Fruit fly (Drosophila melanogaster) whole organism, prepupa: ENCODE measurements around the gene RhoGAP18B.

Experiments
- Blimp-1 ChIP-seq: fragments of 200-800 bp; sonication (Bioruptor generic); optimal IDR thresholded peaks from 3 replicates; lab custom pipeline; 2017; ENCODE audit warnings: missing biosample characterization, missing genetic modification characterization, mild to moderate bottlenecking, moderate library complexity, missing genetic modification reagents
- CG10631 ChIP-seq: fragments of 200-800 bp; sonication (Bioruptor generic); optimal IDR thresholded peaks from 2 replicates; lab custom pipeline; 2016; ENCODE audit warnings: missing biosample characterization, missing genetic modification characterization
- CG10669 ChIP-seq: fragments of 200-800 bp; sonication (Bioruptor generic); optimal IDR thresholded peaks from 3 replicates; lab custom pipeline; 2018; ENCODE audit warnings: missing biosample characterization, mild to moderate bottlenecking, missing genetic modification characterization, moderate library complexity
- CG11762 ChIP-seq: fragments of 200-800 bp; sonication (Bioruptor generic); optimal IDR thresholded peaks from 3 replicates; lab custom pipeline; 2016; ENCODE audit warnings: missing biosample characterization, missing genetic modification characterization; ENCODE audit not compliant: insufficient read depth
- CG11902 ChIP-seq: fragments of 200-800 bp; sonication (Bioruptor generic); optimal IDR thresholded peaks from 3 replicates; lab custom pipeline; 2016; ENCODE audit warnings: missing biosample characterization, missing genetic modification characterization
- CG15336 ChIP-seq: fragments of 200-800 bp; sonication (Bioruptor generic); IDR thresholded peaks from 2 replicates; pipeline ENCODE4 v1.3.6; 2022; ENCODE audit warnings: missing biosample characterization, missing genetic modification characterization
- CG1621 ChIP-seq: fragments of 200-800 bp; sonication (Bioruptor generic); optimal IDR thresholded peaks from 3 replicates; lab custom pipeline; 2018; ENCODE audit warnings: missing biosample characterization, mild to moderate bottlenecking, missing genetic modification characterization
- CG16779 ChIP-seq: fragments of 200-800 bp; sonication (Bioruptor generic); optimal IDR thresholded peaks from 3 replicates; lab custom pipeline; 2017; ENCODE audit warnings: missing biosample characterization, mild to moderate bottlenecking, missing genetic modification characterization
- CG3032 ChIP-seq: fragments of 200-800 bp; optimal IDR thresholded peaks from 2 replicates; lab custom pipeline; 2019; ENCODE audit warnings: missing biosample characterization, mild to moderate bottlenecking, missing genetic modification characterization, moderate library complexity
- CG31627 ChIP-seq: fragments of 200-800 bp; sonication (Bioruptor generic); optimal IDR thresholded peaks from 3 replicates; lab custom pipeline; 2016; ENCODE audit warnings: missing biosample characterization, missing genetic modification characterization
- CG32006 ChIP-seq: fragments of 200-800 bp; sonication (Bioruptor generic); optimal IDR thresholded peaks from 3 replicates; lab custom pipeline; 2017; ENCODE audit warnings: missing biosample characterization, mild to moderate bottlenecking, missing genetic modification characterization
- CG34406 ChIP-seq: fragments of 200-800 bp; sonication (Bioruptor generic); optimal IDR thresholded peaks from 3 replicates; lab custom pipeline; 2016; ENCODE audit warnings: missing biosample characterization, missing genetic modification characterization
- CG3919 ChIP-seq: fragments of 200-800 bp; sonication (Bioruptor generic); optimal IDR thresholded peaks from 3 replicates; lab custom pipeline; 2016; ENCODE audit warnings: missing biosample characterization, missing genetic modification characterization
- CG4318 ChIP-seq: fragments of 200-800 bp; sonication (Bioruptor generic); optimal IDR thresholded peaks from 3 replicates; lab custom pipeline; 2017; ENCODE audit warnings: missing biosample characterization, mild to moderate bottlenecking, missing genetic modification characterization
- CG6163 ChIP-seq: fragments of 200-800 bp; sonication (Bioruptor generic); IDR thresholded peaks from 3 replicates; pipeline ENCODE4 v1.3.6; 2022; ENCODE audit warnings: missing biosample characterization, missing genetic modification characterization
- CG6276 ChIP-seq: fragments of 200-800 bp; sonication (Bioruptor generic); optimal IDR thresholded peaks from 2 replicates; lab custom pipeline; 2017; ENCODE audit warnings: missing biosample characterization, mild to moderate bottlenecking, missing genetic modification characterization
- CG6792 ChIP-seq: fragments of 200-800 bp; sonication (Bioruptor generic); optimal IDR thresholded peaks from 3 replicates; lab custom pipeline; 2016; ENCODE audit warnings: missing biosample characterization, missing genetic modification characterization
- CG6854 ChIP-seq: fragments of 200-800 bp; sonication (Bioruptor generic); optimal IDR thresholded peaks from 2 replicates; lab custom pipeline; 2017; ENCODE audit warnings: missing biosample characterization, mild to moderate bottlenecking, missing genetic modification characterization
- CG7368 ChIP-seq: fragments of 200-800 bp; sonication (Bioruptor generic); optimal IDR thresholded peaks from 3 replicates; lab custom pipeline; 2016; ENCODE audit warnings: missing biosample characterization, missing genetic modification characterization
- CG8319 ChIP-seq: fragments of 200-800 bp; sonication (Bioruptor generic); optimal IDR thresholded peaks from 3 replicates; lab custom pipeline; 2016; ENCODE audit warnings: missing biosample characterization, missing genetic modification characterization
- CG8632 ChIP-seq: fragments of 200-800 bp; sonication (Bioruptor generic); optimal IDR thresholded peaks from 3 replicates; lab custom pipeline; 2016; ENCODE audit warnings: missing biosample characterization, missing genetic modification characterization
- CG9139 ChIP-seq: fragments of 200-800 bp; sonication (Bioruptor generic); optimal IDR thresholded peaks from 3 replicates; lab custom pipeline; 2017; ENCODE audit warnings: missing biosample characterization, mild to moderate bottlenecking, missing genetic modification characterization
- Eip75B ChIP-seq: fragments of 200-800 bp; sonication (Bioruptor generic); optimal IDR thresholded peaks from 3 replicates; lab custom pipeline; 2016; ENCODE audit warnings: missing biosample characterization, missing genetic modification characterization
- Eip78C ChIP-seq: fragments of 200-800 bp; sonication (Bioruptor generic); peaks from one replicate; lab custom pipeline; 2016; ENCODE audit warnings: missing biosample characterization, missing genetic modification characterization
- Eip93F ChIP-seq: fragments of 200-800 bp; sonication (Bioruptor generic); optimal IDR thresholded peaks from 2 replicates; lab custom pipeline; 2016; ENCODE audit warnings: missing biosample characterization, mild to moderate bottlenecking, missing genetic modification characterization
- Ets21C ChIP-seq: fragments of 200-800 bp; sonication (Bioruptor generic); optimal IDR thresholded peaks from 3 replicates; lab custom pipeline; 2016; ENCODE audit warnings: missing biosample characterization, missing genetic modification characterization
- Gug ChIP-seq: fragments of 200-800 bp; sonication (Bioruptor generic); IDR thresholded peaks from 2 replicates; pipeline ENCODE4 v1.3.6; 2022; ENCODE audit warnings: missing biosample characterization, missing genetic modification characterization
- Hr4 ChIP-seq: fragments of 200-800 bp; sonication (Bioruptor generic); optimal IDR thresholded peaks from 3 replicates; lab custom pipeline; 2016; ENCODE audit warnings: missing biosample characterization, missing genetic modification characterization
- Lpt ChIP-seq: fragments of 200-800 bp; sonication (Bioruptor generic); optimal IDR thresholded peaks from 3 replicates; lab custom pipeline; 2016; ENCODE audit warnings: missing biosample characterization, missing genetic modification characterization
- OdsH ChIP-seq: fragments of 200-800 bp; sonication (Bioruptor generic); optimal IDR thresholded peaks from 3 replicates; lab custom pipeline; 2016; ENCODE audit warnings: missing biosample characterization, missing genetic modification characterization
- Smox ChIP-seq: fragments of 200-800 bp; sonication (Bioruptor generic); optimal IDR thresholded peaks from 3 replicates; lab custom pipeline; 2016; ENCODE audit warnings: missing biosample characterization, missing genetic modification characterization
- Sox102F ChIP-seq: fragments of 200-800 bp; sonication (Bioruptor generic); optimal IDR thresholded peaks from 2 replicates; lab custom pipeline; 2016; ENCODE audit warnings: missing biosample characterization, mild to moderate bottlenecking, missing genetic modification characterization
- Sox15 ChIP-seq: fragments of 200-800 bp; sonication (Bioruptor generic); optimal IDR thresholded peaks from 3 replicates; lab custom pipeline; 2016; ENCODE audit warnings: missing biosample characterization, missing genetic modification characterization
- acj6 ChIP-seq: fragments of 200-800 bp; sonication (Bioruptor generic); optimal IDR thresholded peaks from 3 replicates; lab custom pipeline; 2016; ENCODE audit warnings: missing biosample characterization, missing genetic modification characterization
- cyc ChIP-seq: fragments of 200-800 bp; sonication (Bioruptor generic); optimal IDR thresholded peaks from 3 replicates; lab custom pipeline; 2016; ENCODE audit warnings: missing biosample characterization, missing genetic modification characterization
- dac ChIP-seq: fragments of 200-800 bp; sonication (Bioruptor generic); optimal IDR thresholded peaks from 2 replicates; lab custom pipeline; 2017; ENCODE audit warnings: missing biosample characterization, mild to moderate bottlenecking, missing genetic modification characterization
- dsx ChIP-seq: fragments of 200-800 bp; optimal IDR thresholded peaks from 3 replicates; lab custom pipeline; 2019; ENCODE audit warnings: missing biosample characterization, mild to moderate bottlenecking, missing genetic modification characterization, moderate library complexity; ENCODE audit not compliant: poor library complexity, severe bottlenecking
- eg ChIP-seq: fragments of 200-800 bp; sonication (Bioruptor generic); IDR thresholded peaks from 3 replicates; pipeline ENCODE4 v1.3.6; 2022; ENCODE audit warnings: missing biosample characterization, missing genetic modification characterization
- esn ChIP-seq: fragments of 200-800 bp; sonication (Bioruptor generic); optimal IDR thresholded peaks from 2 replicates; lab custom pipeline; 2016; ENCODE audit warnings: missing biosample characterization, mild to moderate bottlenecking, missing genetic modification characterization, moderate library complexity
- lz ChIP-seq: fragments of 200-800 bp; sonication (Bioruptor generic); optimal IDR thresholded peaks from 3 replicates; lab custom pipeline; 2016; ENCODE audit warnings: missing biosample characterization, missing genetic modification characterization
- pdm3 ChIP-seq: fragments of 200-800 bp; sonication (Bioruptor generic); optimal IDR thresholded peaks from 3 replicates; lab custom pipeline; 2016; ENCODE audit warnings: missing biosample characterization, missing genetic modification characterization
- salr ChIP-seq, 2 experiments: fragments of 200-800 bp; sonication (Bioruptor generic); optimal IDR thresholded peaks; 3 replicates each; lab custom pipeline; 2016 to 2018; ENCODE audit warnings: missing biosample characterization in 2 of 2, missing genetic modification characterization in 2 of 2, mild to moderate bottlenecking in 1 of 2
- spab ChIP-seq: fragments of 200-800 bp; sonication (Bioruptor generic); optimal IDR thresholded peaks from 2 replicates; lab custom pipeline; 2017; ENCODE audit warnings: missing biosample characterization, mild to moderate bottlenecking, missing genetic modification characterization, missing genetic modification reagents
- ss ChIP-seq, 2 experiments: fragments of 200-800 bp; sonication (Bioruptor generic); optimal IDR thresholded peaks; 2 replicates in 1 of 2; 3 replicates in 1 of 2; lab custom pipeline; 2017 to 2018; ENCODE audit warnings: mild to moderate bottlenecking in 2 of 2, missing biosample characterization in 2 of 2, missing genetic modification characterization in 2 of 2, moderate library complexity in 1 of 2
- svp ChIP-seq: fragments of 200-800 bp; sonication (Bioruptor generic); peaks from one replicate; lab custom pipeline; 2016; ENCODE audit warnings: missing biosample characterization, missing genetic modification characterization
- topi ChIP-seq: fragments of 200-800 bp; sonication (Bioruptor generic); optimal IDR thresholded peaks from 3 replicates; lab custom pipeline; 2016; ENCODE audit warnings: missing biosample characterization, missing genetic modification characterization
- vri ChIP-seq: fragments of 200-800 bp; sonication (Bioruptor generic); optimal IDR thresholded peaks from 3 replicates; lab custom pipeline; 2016; ENCODE audit warnings: missing biosample characterization, mild to moderate bottlenecking, missing genetic modification characterization

The RhoGAP18B gene

dm6 chrX:19146421-19146952, 20.4 kb downstream of the RhoGAP18B start (continued):
- TF ChIP-seq CG34406 (GFP tag; lab: Kevin White, UChicago) = no peak
- TF ChIP-seq CG11902 = no peak
- TF ChIP-seq CG4318 (GFP tag; lab: Kevin White, UChicago) = peak; percentile 58
- TF ChIP-seq CG11762 (GFP tag; lab: Kevin White, UChicago) = peak; percentile 15
- TF ChIP-seq Hr4 = peak; percentile 58
- no peak for TF ChIP-seq vri (GFP tag; lab: Kevin White, UChicago)
- TF ChIP-seq CG31627 (GFP tag; lab: Kevin White, UChicago) = peak; percentile 20
- peak; percentile 29 for TF ChIP-seq dsx (GFP tag; lab: Kevin White, UChicago)

- TF ChIP-seq salr (GFP tag; optimal IDR thresholded peaks at IDR 0.05; lab: Kevin White, UChicago) (peak; percentile 24 to 66), Sox102F (GFP tag; lab: Kevin White, UChicago) (peak; percentile 27), dac (peak; percentile 65), Gug (peak; percentile 22; the same call in 1 of the 2 replicates), cyc (GFP tag; lab: Kevin White, UChicago) (no peak), CG15336 (GFP tag; lab: Robert Waterston, UW) (peak; percentile 72), CG11762 (GFP tag; lab: Kevin White, UChicago) (no peak), CG3032 (tag; lab: Kevin White, UChicago) (peak; percentile 65), Smox (peak; percentile 5), CG32006 (GFP tag; lab: Kevin White, UChicago) (peak; percentile 89), ss (GFP tag; optimal IDR thresholded peaks at IDR 0.05; lab: Kevin White, UChicago) (peak; percentile 47 to 50), CG34406 (GFP tag; lab: Kevin White, UChicago) (peak; percentile 62), CG3919 (GFP tag; lab: Kevin White, UChicago) (peak; percentile 67), acj6 (GFP tag; lab: Kevin White, UChicago) (peak; percentile 69), CG4318 (GFP tag; lab: Kevin White, UChicago) (peak; percentile 76), CG1621 (tag; lab: Kevin White, UChicago) (peak; percentile 44), Blimp-1 (GFP tag; lab: Kevin White, UChicago) (no peak), CG6163 (GFP tag; lab: Robert Waterston, UW) (peak; percentile 40; the same call in 1 of the 3 replicates), CG16779 (tag; lab: Kevin White, UChicago) (peak; percentile 10), Eip93F (GFP tag; lab: Kevin White, UChicago) (no peak), CG9139 (no peak), CG6854 (GFP tag; lab: Kevin White, UChicago) (no peak), Eip78C (GFP tag; lab: Kevin White, UChicago) (peak; percentile 86), Lpt (peak; percentile 54), vri (GFP tag; lab: Kevin White, UChicago) (no peak), CG7368 (GFP tag; lab: Kevin White, UChicago) (peak; percentile 16), lz (peak; percentile 22), esn (GFP tag; lab: Kevin White, UChicago) (peak; percentile 38), eg (GFP tag; lab: Robert Waterston, UW) (peak; percentile 29; the same call in 1 of the 3 replicates), Hr4 (peak; percentile 73), OdsH (GFP tag; lab: Kevin White, UChicago) (peak; percentile 66), Ets21C (GFP tag; lab: Kevin White, UChicago) (no peak), CG6792 (GFP tag; lab: Kevin White, UChicago) (peak; percentile 51), CG10631 (GFP tag; lab: Kevin White, UChicago) (peak; percentile 62), Sox15 (GFP tag; lab: Kevin White, UChicago) (no peak), CG8319 (GFP tag; lab: Kevin White, UChicago) (no peak), CG8632 (GFP tag; lab: Kevin White, UChicago) (peak; percentile 50), CG6276 (GFP tag; lab: Kevin White, UChicago) (peak; percentile 62), Eip75B (GFP tag; lab: Kevin White, UChicago) (peak; percentile 62), dsx (GFP tag; lab: Kevin White, UChicago) (peak; percentile 47), CG10669 (GFP tag; lab: Kevin White, UChicago) (peak; percentile 58), spab (peak; percentile 50), topi (GFP tag; lab: Kevin White, UChicago) (peak; percentile 40), svp (peak; percentile 71), pdm3 (GFP tag; lab: Kevin White, UChicago) (peak; percentile 66)
Measured at dm6 chrX:19144785-19145422, 22.0 kb downstream of the RhoGAP18B start.
